Worm (Caenorhabditis elegans) whole organism, midembryonic: ENCODE measurements around the gene dep-1.

Experiments used
- T22C8.4 ChIP-seq: fragments of 200-800 bp; sonication (Bioruptor generic); IDR thresholded peaks from 2 replicates; pipeline ENCODE4 v1.3.6; 2022; ENCODE audit warnings: missing genetic modification characterization, missing compliant biosample characterization
- cog-1 ChIP-seq: sonication (generic microtip); optimal IDR thresholded peaks from 2 replicates; lab custom pipeline; 2016; ENCODE audit warnings: missing genetic modification characterization, missing compliant biosample characterization
- flt-1 ChIP-seq: fragments of 200-800 bp; sonication (Bioruptor generic); IDR thresholded peaks from 2 replicates; pipeline ENCODE4 v1.3.6; 2022; ENCODE audit warnings: missing genetic modification characterization, missing compliant biosample characterization
- med-1 ChIP-seq: sonication (generic microtip); optimal IDR thresholded peaks from 2 replicates; lab custom pipeline; 2017; ENCODE audit warnings: missing genetic modification characterization, mild to moderate bottlenecking, missing compliant biosample characterization, antibody characterized with exemption, missing genetic modification reagents; ENCODE audit not compliant: insufficient read depth
- ref-1 ChIP-seq: fragments of 200-800 bp; sonication (Bioruptor generic); conservative IDR thresholded peaks from 2 replicates; pipeline ENCODE4 v1.3.6; 2022; ENCODE audit warnings: missing genetic modification reagents, missing genetic modification characterization, missing compliant biosample characterization
- tab-1 ChIP-seq: fragments of 200-800 bp; sonication (Bioruptor generic); IDR thresholded peaks from 2 replicates; pipeline ENCODE4 v1.3.6; 2022; ENCODE audit warnings: missing genetic modification characterization, missing compliant biosample characterization

ce11 chrII:9042059-9042458 is 22.5 kb upstream of the dep-1 start:
- no peak for TF ChIP-seq ref-1 (GFP tag; lab: Robert Waterston, UW)
- no peak for TF ChIP-seq tab-1 (GFP tag; lab: Robert Waterston, UW)
- TF ChIP-seq med-1: no peak
- no peak for TF ChIP-seq T22C8.4
- TF ChIP-seq cog-1 (tag; lab: Kevin White, UChicago): no peak
- no peak for TF ChIP-seq flt-1
